Comparison of ENCODE assay signal across 1 fruit fly cellular context in the genomic region with DNA sequence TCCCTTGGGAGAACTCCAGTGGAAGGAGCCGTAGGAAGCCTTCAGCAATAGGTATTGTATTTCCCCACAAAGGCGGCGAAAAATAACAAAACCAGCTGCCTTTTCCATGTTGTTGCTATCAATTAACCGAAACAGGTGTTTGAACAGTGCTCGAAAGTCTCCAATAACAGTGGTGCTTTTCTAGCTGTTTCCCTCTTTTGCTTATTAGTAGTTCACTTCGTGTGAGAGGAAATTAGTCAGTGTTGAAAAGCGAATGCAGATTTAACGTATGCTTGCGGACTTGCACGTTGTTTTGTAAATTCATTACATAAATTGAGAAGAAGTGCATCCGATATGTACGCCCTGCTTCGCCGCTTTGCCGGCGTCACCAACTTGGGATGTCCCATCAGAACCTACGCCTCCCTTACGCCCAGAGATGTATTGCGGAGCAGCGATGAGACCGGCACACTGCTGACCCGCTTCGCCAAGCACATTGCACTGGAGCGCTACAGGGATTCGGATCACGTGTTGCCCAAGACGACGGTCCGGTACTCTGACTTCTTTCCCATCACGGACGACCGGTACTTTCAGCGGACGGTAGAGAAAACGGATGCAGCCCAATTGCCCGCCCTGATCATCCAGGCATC.
A peak's percentile ranks its signal among the peaks of the same experiment; 100 is the strongest.
TF ChIP-seq lines count a peak whose summit lies in the region.

A gene (minus strand): TSS at position 160 of the 626 bp plus-strand sequence.
A gene (plus strand): TSS at position 233 of the 626 bp plus-strand sequence.

TF ChIP-seq in whole organism, embryonic, 481 proteins besides CTCF, POLR2A, EP300 and RAD21 (continued from another document and continues in another):
- TF ChIP-seq hth (optimal IDR thresholded peaks at IDR 0.05; lab: Kevin White, UChicago) (no peak), Vsx1 (GFP tag; optimal IDR thresholded peaks at IDR 0.05; lab: Kevin White, UChicago) (no peak), emc (GFP tag; optimal IDR thresholded peaks at IDR 0.05; lab: Kevin White, UChicago) (peak; percentile 38), CG10431 (GFP tag; optimal IDR thresholded peaks at IDR 0.05; lab: Kevin White, UChicago) (peak; percentile 68), Meics (GFP tag; optimal IDR thresholded peaks at IDR 0.05; lab: Kevin White, UChicago) (peak; percentile 39), crol (GFP tag; IDR thresholded peaks at IDR 0.05; lab: Robert Waterston, UW) (no peak), Fer1 (GFP tag; optimal IDR thresholded peaks at IDR 0.05; lab: Kevin White, UChicago) (peak; percentile 52), HmgD (GFP tag; optimal IDR thresholded peaks at IDR 0.05; lab: Kevin White, UChicago) (peak; percentile 66), CG1832 (GFP tag; optimal IDR thresholded peaks at IDR 0.05; lab: Kevin White, UChicago) (no peak), nerfin-2 (GFP tag; IDR thresholded peaks at IDR 0.05; lab: Robert Waterston, UW; ENCODE audit: partially characterized antibody) (no peak), CG7357 (GFP tag; IDR thresholded peaks at IDR 0.05; lab: Robert Waterston, UW) (no peak), dan (GFP tag; IDR thresholded peaks at IDR 0.05; lab: Robert Waterston, UW) (no peak), CG4854 (GFP tag; optimal IDR thresholded peaks at IDR 0.05; lab: Kevin White, UChicago) (peak; percentile 16), CG1647 (GFP tag; optimal IDR thresholded peaks at IDR 0.05; lab: Kevin White, UChicago) (peak; percentile 21), danr (GFP tag; IDR thresholded peaks at IDR 0.05; lab: Robert Waterston, UW) (no peak), trh (GFP tag; optimal IDR thresholded peaks at IDR 0.05; lab: Kevin White, UChicago) (no peak), bowl (GFP tag; IDR thresholded peaks at IDR 0.05; lab: Robert Waterston, UW) (no peak), usp (GFP tag; optimal IDR thresholded peaks at IDR 0.05; lab: Kevin White, UChicago) (no peak), GATAe (GFP tag; conservative IDR thresholded peaks at IDR 0.05; lab: Robert Waterston, UW) (no peak), Spps (tag; optimal IDR thresholded peaks at IDR 0.05; lab: Kevin White, UChicago) (no peak), lola (GFP tag; optimal IDR thresholded peaks at IDR 0.05; lab: Kevin White, UChicago) (no peak), ind (GFP tag; optimal IDR thresholded peaks at IDR 0.05; lab: Kevin White, UChicago) (peak; percentile 46), fd102C (GFP tag; optimal IDR thresholded peaks at IDR 0.05; lab: Kevin White, UChicago) (no peak), CG13624 (GFP tag; optimal IDR thresholded peaks at IDR 0.05; lab: Kevin White, UChicago) (peak; percentile 32), insv (GFP tag; optimal IDR thresholded peaks at IDR 0.05; lab: Kevin White, UChicago) (no peak), ewg (GFP tag; optimal IDR thresholded peaks at IDR 0.05; lab: Kevin White, UChicago) (peak; percentile 0), Hey (tag; optimal IDR thresholded peaks at IDR 0.05; lab: Kevin White, UChicago) (no peak), CG30020 (tag; optimal IDR thresholded peaks at IDR 0.05; lab: Kevin White, UChicago) (no peak), ems (GFP tag; optimal IDR thresholded peaks at IDR 0.05; lab: Kevin White, UChicago) (no peak), Tbp (GFP tag; optimal IDR thresholded peaks at IDR 0.05; lab: Kevin White, UChicago) (no peak), CG9215 (GFP tag; IDR thresholded peaks at IDR 0.05; lab: Robert Waterston, UW) (peak; percentile 38), dysf (GFP tag; IDR thresholded peaks at IDR 0.05; lab: Robert Waterston, UW) (peak; percentile 55; the same call in 2 of the 3 replicates), Hr78 (GFP tag; optimal IDR thresholded peaks at IDR 0.05; lab: Kevin White, UChicago) (no peak), CG34224 (GFP tag; IDR thresholded peaks at IDR 0.05; lab: Robert Waterston, UW; ENCODE audit: partially characterized antibody) (peak; percentile 43; the same call in 1 of the 3 replicates), row (GFP tag; IDR thresholded peaks at IDR 0.05; lab: Robert Waterston, UW) (peak; percentile 61), ash1 (GFP tag; optimal IDR thresholded peaks at IDR 0.05; lab: Kevin White, UChicago) (no peak), otp (GFP tag; IDR thresholded peaks at IDR 0.05; lab: Robert Waterston, UW) (no peak), ro (GFP tag; IDR thresholded peaks at IDR 0.05; lab: Robert Waterston, UW) (no peak), CG12391 (tag; optimal IDR thresholded peaks at IDR 0.05; lab: Kevin White, UChicago) (peak; percentile 19), pros (GFP tag; optimal IDR thresholded peaks at IDR 0.05; lab: Kevin White, UChicago) (no peak), Sry-δ (GFP tag; optimal IDR thresholded peaks at IDR 0.05; lab: Kevin White, UChicago) (peak; percentile 30), CG6765 (GFP tag; optimal IDR thresholded peaks at IDR 0.05; lab: Kevin White, UChicago) (no peak), aop (GFP tag; IDR thresholded peaks at IDR 0.05; lab: Robert Waterston, UW) (no peak), esg (GFP tag; conservative IDR thresholded peaks at IDR 0.05; lab: Robert Waterston, UW) (no peak), CG10267 (tag; optimal IDR thresholded peaks at IDR 0.05; lab: Kevin White, UChicago) (peak; percentile 92), CG17802 (tag; optimal IDR thresholded peaks at IDR 0.05; lab: Kevin White, UChicago) (no peak), run (tag; optimal IDR thresholded peaks at IDR 0.05; lab: Kevin White, UChicago) (no peak), nom (GFP tag; optimal IDR thresholded peaks at IDR 0.05; lab: Kevin White, UChicago) (no peak), Rfx (GFP tag; IDR thresholded peaks at IDR 0.05; lab: Robert Waterston, UW) (peak; percentile 81), CG8359 (GFP tag; optimal IDR thresholded peaks at IDR 0.05; lab: Kevin White, UChicago; ENCODE audit: borderline replicate concordance) (no peak), Oli (tag; optimal IDR thresholded peaks at IDR 0.05; lab: Kevin White, UChicago) (no peak), mam (GFP tag; optimal IDR thresholded peaks at IDR 0.05; lab: Kevin White, UChicago) (peak; percentile 63), Lpt (GFP tag; optimal IDR thresholded peaks at IDR 0.05; lab: Kevin White, UChicago) (no peak), CG2120 (GFP tag; optimal IDR thresholded peaks at IDR 0.05; lab: Kevin White, UChicago) (peak; percentile 75), ac (GFP tag; optimal IDR thresholded peaks at IDR 0.05; lab: Kevin White, UChicago) (no peak), stwl (tag; optimal IDR thresholded peaks at IDR 0.05; lab: Kevin White, UChicago) (peak; percentile 78), CG14441 (GFP tag; IDR thresholded peaks at IDR 0.05; lab: Robert Waterston, UW) (0 out of 2 replicates have a peak, but pooled peaks have one; percentile 35), CG7963 (GFP tag; IDR thresholded peaks at IDR 0.05; lab: Robert Waterston, UW; ENCODE audit: partially characterized antibody) (no peak; the same call in 2 of the 3 replicates), fd64A (GFP tag; optimal IDR thresholded peaks at IDR 0.05; lab: Kevin White, UChicago) (no peak), HHEX (GFP tag; optimal IDR thresholded peaks at IDR 0.05; lab: Kevin White, UChicago) (peak; percentile 7), jing (GFP tag; optimal IDR thresholded peaks at IDR 0.05; lab: Kevin White, UChicago) (no peak), CG11456 (GFP tag; IDR thresholded peaks at IDR 0.05; lab: Robert Waterston, UW) (peak; percentile 74), CG3163 (GFP tag; optimal IDR thresholded peaks at IDR 0.05; lab: Kevin White, UChicago) (peak; percentile 13), CG32532 (GFP tag; IDR thresholded peaks at IDR 0.05; lab: Robert Waterston, UW) (no peak), CG7745 (tag; optimal IDR thresholded peaks at IDR 0.05; lab: Kevin White, UChicago) (no peak), CG12942 (GFP tag; optimal IDR thresholded peaks at IDR 0.05; lab: Kevin White, UChicago) (peak; percentile 50), Bdp1 (GFP tag; optimal IDR thresholded peaks at IDR 0.05; lab: Kevin White, UChicago) (peak; percentile 48), Oaz (GFP tag; IDR thresholded peaks at IDR 0.05; lab: Robert Waterston, UW) (no peak), CG32767 (GFP tag; IDR thresholded peaks at IDR 0.05; lab: Robert Waterston, UW) (no peak), CG11093 (GFP tag; IDR thresholded peaks at IDR 0.05; lab: Robert Waterston, UW) (no peak), CG10959 (GFP tag; IDR thresholded peaks at IDR 0.05; lab: Robert Waterston, UW) (no peak), CG10209 (GFP tag; optimal IDR thresholded peaks at IDR 0.05; lab: Kevin White, UChicago) (peak; percentile 50), ci (GFP tag; IDR thresholded peaks at IDR 0.05; lab: Robert Waterston, UW) (peak; percentile 65), Ets65A (GFP tag; lab: Kevin White, UChicago) (peak; percentile 91), bigmax (GFP tag; optimal IDR thresholded peaks at IDR 0.05; lab: Kevin White, UChicago) (no peak), CG12104 (GFP tag; optimal IDR thresholded peaks at IDR 0.05; lab: Kevin White, UChicago) (no peak), fd3F (GFP tag; optimal IDR thresholded peaks at IDR 0.05; lab: Kevin White, UChicago) (no peak), CG3838 (GFP tag; optimal IDR thresholded peaks at IDR 0.05; lab: Kevin White, UChicago) (no peak), Kr (GFP tag; optimal IDR thresholded peaks at IDR 0.05; lab: Kevin White, UChicago) (no peak), org-1 (GFP tag; optimal IDR thresholded peaks at IDR 0.05; lab: Kevin White, UChicago) (no peak), lmd (GFP tag; IDR thresholded peaks at IDR 0.05; lab: Robert Waterston, UW) (no peak), Lhr (GFP tag; optimal IDR thresholded peaks at IDR 0.05; lab: Kevin White, UChicago) (no peak), gce (GFP tag; IDR thresholded peaks at IDR 0.05; lab: Robert Waterston, UW) (no peak), CG10543 (GFP tag; optimal IDR thresholded peaks at IDR 0.05; lab: Kevin White, UChicago) (peak; percentile 29), BEAF-32 (GFP tag; optimal IDR thresholded peaks at IDR 0.05; lab: Kevin White, UChicago) (peak; percentile 23), CG14965 (GFP tag; optimal IDR thresholded peaks at IDR 0.05; lab: Kevin White, UChicago; ENCODE audit: borderline replicate concordance) (no peak), Antp (GFP tag; optimal IDR thresholded peaks at IDR 0.05; lab: Kevin White, UChicago) (peak; percentile 33), CG12219 (GFP tag; optimal IDR thresholded peaks at IDR 0.05; lab: Kevin White, UChicago) (peak; percentile 13), CG4404 (GFP tag; IDR thresholded peaks at IDR 0.05; lab: Robert Waterston, UW) (peak; percentile 40), Gsc (GFP tag; IDR thresholded peaks at IDR 0.05; lab: Robert Waterston, UW) (no peak), Xrp1 (GFP tag; IDR thresholded peaks at IDR 0.05; lab: Robert Waterston, UW) (peak; percentile 31; the same call in 1 of the 2 replicates), CG6175 (GFP tag; IDR thresholded peaks at IDR 0.05; lab: Robert Waterston, UW) (no peak), p53 (GFP tag; optimal IDR thresholded peaks at IDR 0.05; lab: Kevin White, UChicago) (no peak), Chrac-16 (GFP tag; optimal IDR thresholded peaks at IDR 0.05; lab: Kevin White, UChicago) (peak; percentile 1), CG12071 (GFP tag; optimal IDR thresholded peaks at IDR 0.05; lab: Kevin White, UChicago) (no peak), ham (GFP tag; IDR thresholded peaks at IDR 0.05; lab: Robert Waterston, UW) (no peak), CG8281 (tag; optimal IDR thresholded peaks at IDR 0.05; lab: Kevin White, UChicago) (no peak), CG13424 (tag; optimal IDR thresholded peaks at IDR 0.05; lab: Kevin White, UChicago) (peak; percentile 3), wek (GFP tag; optimal IDR thresholded peaks at IDR 0.05; lab: Kevin White, UChicago) (no peak), CG32772 (GFP tag; IDR thresholded peaks at IDR 0.05; lab: Robert Waterston, UW) (0 out of 2 replicates have a peak, but pooled peaks have one; percentile 6), CG31388 (GFP tag; optimal IDR thresholded peaks at IDR 0.05; lab: Kevin White, UChicago) (no peak), CG9797 (GFP tag; optimal IDR thresholded peaks at IDR 0.05; lab: Kevin White, UChicago) (peak; percentile 8), CG9437 (GFP tag; optimal IDR thresholded peaks at IDR 0.05; lab: Kevin White, UChicago) (peak; percentile 93), gem (tag; optimal IDR thresholded peaks at IDR 0.05; lab: Kevin White, UChicago) (no peak), CG11695 (GFP tag; IDR thresholded peaks at IDR 0.05; lab: Robert Waterston, UW) (no peak), CG3847 (GFP tag; IDR thresholded peaks at IDR 0.05; lab: Robert Waterston, UW) (peak; percentile 83), CG14860 (GFP tag; IDR thresholded peaks at IDR 0.05; lab: Robert Waterston, UW; ENCODE audit: partially characterized antibody) (0 out of 3 replicates have a peak, but pooled peaks have one; percentile 7), tin (GFP tag; optimal IDR thresholded peaks at IDR 0.05; lab: Kevin White, UChicago) (peak; percentile 31), sc (optimal IDR thresholded peaks at IDR 0.05; lab: Kevin White, UChicago) (no peak), sc (GFP tag; optimal IDR thresholded peaks at IDR 0.05; lab: Kevin White, UChicago) (no peak), HLH54F (GFP tag; optimal IDR thresholded peaks at IDR 0.05; lab: Kevin White, UChicago) (peak; percentile 67), Ptx1 (GFP tag; IDR thresholded peaks at IDR 0.05; lab: Robert Waterston, UW) (peak; percentile 47; the same call in 1 of the 2 replicates), CG10274 (GFP tag; optimal IDR thresholded peaks at IDR 0.05; lab: Kevin White, UChicago) (no peak), CG12744 (GFP tag; optimal IDR thresholded peaks at IDR 0.05; lab: Kevin White, UChicago) (no peak), H2.0 (GFP tag; IDR thresholded peaks at IDR 0.05; lab: Robert Waterston, UW) (0 out of 2 replicates have a peak, but pooled peaks have one; percentile 9), CG15479 (GFP tag; optimal IDR thresholded peaks at IDR 0.05; lab: Kevin White, UChicago) (no peak), CG17186 (GFP tag; optimal IDR thresholded peaks at IDR 0.05; lab: Kevin White, UChicago) (peak; percentile 40), kah (GFP tag; optimal IDR thresholded peaks at IDR 0.05; lab: Kevin White, UChicago) (peak; percentile 97), MTF-1 (GFP tag; optimal IDR thresholded peaks at IDR 0.05; lab: Kevin White, UChicago; ENCODE audit: borderline replicate concordance) (no peak), hbn (GFP tag; IDR thresholded peaks at IDR 0.05; lab: Robert Waterston, UW; ENCODE audit: partially characterized antibody) (no peak), Sin3A (optimal IDR thresholded peaks at IDR 0.05; lab: Kevin White, UChicago) (peak; percentile 31), jigr1 (GFP tag; IDR thresholded peaks at IDR 0.05; lab: Robert Waterston, UW) (no peak), klu (GFP tag; IDR thresholded peaks at IDR 0.05; lab: Robert Waterston, UW) (no peak), HLH3B (GFP tag; IDR thresholded peaks at IDR 0.05; lab: Robert Waterston, UW) (0 out of 2 replicates have a peak, but pooled peaks have one; percentile 25), Gug (GFP tag; IDR thresholded peaks at IDR 0.05; lab: Robert Waterston, UW) (no peak; the same call in 3 of the 4 replicates)
